Worm (Caenorhabditis elegans) whole organism, L1 larva: ENCODE data around the gene R04E5.9.

ENCODE experiments used
- C04F5.9 ChIP-seq: sonication (generic microtip); optimal IDR thresholded peaks from 2 replicates; lab custom pipeline; 2016; ENCODE audit warnings: missing genetic modification characterization, missing compliant biosample characterization
- C34B4.2 ChIP-seq: sonication (generic microtip); optimal IDR thresholded peaks from 2 replicates; lab custom pipeline; 2017; ENCODE audit warnings: mild to moderate bottlenecking, missing genetic modification characterization, missing compliant biosample characterization
- Y116A8C.19 ChIP-seq: sonication (generic microtip); optimal IDR thresholded peaks from 2 replicates; lab custom pipeline; 2016; ENCODE audit warnings: missing compliant biosample characterization, missing genetic modification characterization, borderline replicate concordance
- alr-1 ChIP-seq: fragments of 200-800 bp; sonication (Bioruptor generic); optimal IDR thresholded peaks from 2 replicates; lab custom pipeline; 2018; ENCODE audit warnings: borderline replicate concordance, mild to moderate bottlenecking, missing genetic modification characterization, missing compliant biosample characterization
- ama-1 ChIP-seq: fragments of 150-350 bp; optimal IDR thresholded peaks from 2 replicates; lab custom pipeline; 2014
- ceh-63 ChIP-seq: fragments of 200-800 bp; sonication (Bioruptor generic); optimal IDR thresholded peaks from 2 replicates; lab custom pipeline; 2018; ENCODE audit warnings: mild to moderate bottlenecking, missing genetic modification characterization, missing compliant biosample characterization
- ceh-88 ChIP-seq: fragments of 200-800 bp; sonication (Bioruptor generic); IDR thresholded peaks from 2 replicates; pipeline ENCODE4 v1.3.6; 2022; ENCODE audit warnings: missing genetic modification characterization, missing compliant biosample characterization
- ceh-90 ChIP-seq: sonication (generic microtip); optimal IDR thresholded peaks from 2 replicates; lab custom pipeline; 2016; ENCODE audit warnings: missing genetic modification characterization, missing compliant biosample characterization
- dpl-1 ChIP-seq, 3 experiments: fragments of 150-350 bp in 2 of 3; sonication (generic microtip) in 1 of 3; optimal IDR thresholded peaks; 2 replicates each; lab custom pipeline; 2014 to 2017; ENCODE audit warnings: missing biosample characterization in 3 of 3, missing genetic modification characterization in 3 of 3, missing genetic modification reagents in 3 of 3
- efl-1 ChIP-seq, 4 experiments: fragments of 150-350 bp; optimal IDR thresholded peaks in 3 of 4; peaks in 1 of 4; 1 replicate in 1 of 4; 2 replicates in 3 of 4; lab custom pipeline; 2014; ENCODE audit warnings: missing biosample characterization in 2 of 4, missing genetic modification characterization in 2 of 4, missing genetic modification reagents in 2 of 4
- efl-3 ChIP-seq: fragments of 200-800 bp; sonication (Bioruptor generic); optimal IDR thresholded peaks from 2 replicates; lab custom pipeline; 2018; ENCODE audit warnings: mild to moderate bottlenecking, missing genetic modification characterization, missing compliant biosample characterization
- egl-13 ChIP-seq: sonication (generic microtip); optimal IDR thresholded peaks from 2 replicates; lab custom pipeline; 2016; ENCODE audit warnings: missing genotype, missing genetic modification reagents, missing genetic modification characterization, missing compliant biosample characterization
- fos-1 ChIP-seq: fragments of 150-350 bp; optimal IDR thresholded peaks from 2 replicates; lab custom pipeline; 2014; ENCODE audit warnings: missing biosample characterization, missing genetic modification characterization
- grh-1 ChIP-seq: fragments of 200-800 bp; sonication (Bioruptor generic); IDR thresholded peaks from 2 replicates; pipeline ENCODE4 v1.3.6; 2022; ENCODE audit warnings: missing genetic modification reagents, missing genetic modification characterization, missing compliant biosample characterization
- hlh-4 ChIP-seq: sonication (generic microtip); optimal IDR thresholded peaks from 2 replicates; lab custom pipeline; 2016; ENCODE audit warnings: mild to moderate bottlenecking, missing genetic modification characterization, missing compliant biosample characterization
- hpl-2 ChIP-seq: fragments of 150-350 bp; optimal IDR thresholded peaks from 2 replicates; lab custom pipeline; 2014; ENCODE audit warnings: missing biosample characterization, missing genetic modification reagents, missing genetic modification characterization
- jun-1 ChIP-seq: fragments of 150-350 bp; optimal IDR thresholded peaks from 2 replicates; lab custom pipeline; 2014; ENCODE audit warnings: missing biosample characterization, missing genetic modification reagents, missing genetic modification characterization
- lin-13 ChIP-seq: fragments of 150-350 bp; optimal IDR thresholded peaks from 2 replicates; lab custom pipeline; 2014; ENCODE audit warnings: missing biosample characterization, missing genetic modification reagents, missing genetic modification characterization
- lin-15B ChIP-seq: fragments of 150-350 bp; sonication (generic microtip); optimal IDR thresholded peaks from 3 replicates; lab custom pipeline; 2014; ENCODE audit warnings: missing biosample characterization, missing genetic modification characterization
- lin-35 ChIP-seq, 2 experiments: fragments of 150-350 bp; optimal IDR thresholded peaks; 2 replicates each; lab custom pipeline; 2014; ENCODE audit warnings: missing biosample characterization in 2 of 2, missing genetic modification characterization in 2 of 2, missing genetic modification reagents in 2 of 2
- lir-3 ChIP-seq: sonication (generic microtip); optimal IDR thresholded peaks from 2 replicates; lab custom pipeline; 2016; ENCODE audit warnings: mild to moderate bottlenecking, missing genetic modification characterization, moderate library complexity, missing compliant biosample characterization; ENCODE audit not compliant: poor library complexity
- mab-9 ChIP-seq: fragments of 200-800 bp; sonication (Bioruptor generic); IDR thresholded peaks from 2 replicates; pipeline ENCODE4 v1.3.6; 2022; ENCODE audit warnings: missing genetic modification reagents, missing genetic modification characterization, missing compliant biosample characterization
- mdl-1 ChIP-seq, 2 experiments: fragments of 150-350 bp; optimal IDR thresholded peaks; 2 replicates each; lab custom pipeline; 2014 to 2017; ENCODE audit warnings: missing biosample characterization in 2 of 2, missing genetic modification characterization in 2 of 2, inconsistent platforms in 1 of 2
- mef-2 ChIP-seq: fragments of 150-350 bp; optimal IDR thresholded peaks from 2 replicates; lab custom pipeline; 2014; ENCODE audit warnings: missing biosample characterization, missing genetic modification characterization
- mep-1 ChIP-seq: fragments of 150-350 bp; optimal IDR thresholded peaks from 2 replicates; lab custom pipeline; 2014; ENCODE audit warnings: missing biosample characterization, missing genetic modification characterization
- nhr-11 ChIP-seq: fragments of 150-350 bp; optimal IDR thresholded peaks from 2 replicates; lab custom pipeline; 2014; ENCODE audit warnings: missing biosample characterization, missing genetic modification characterization
- nhr-12 ChIP-seq: sonication (generic microtip); optimal IDR thresholded peaks from 2 replicates; lab custom pipeline; 2017; ENCODE audit warnings: missing biosample characterization, missing genetic modification characterization
- nhr-19 ChIP-seq: fragments of 200-800 bp; sonication (Bioruptor generic); conservative IDR thresholded peaks from 2 replicates; pipeline ENCODE4 v1.3.6; 2022; ENCODE audit warnings: missing genetic modification characterization, missing compliant biosample characterization
- nhr-71 ChIP-seq: sonication (generic microtip); optimal IDR thresholded peaks from 2 replicates; lab custom pipeline; 2016; ENCODE audit warnings: mild to moderate bottlenecking, missing genetic modification characterization, moderate library complexity, missing compliant biosample characterization
- nhr-76 ChIP-seq: sonication (generic microtip); optimal IDR thresholded peaks from 2 replicates; lab custom pipeline; 2017; ENCODE audit warnings: missing biosample characterization, missing genetic modification characterization
- nhr-77 ChIP-seq: fragments of 150-350 bp; optimal IDR thresholded peaks from 2 replicates; lab custom pipeline; 2014; ENCODE audit warnings: missing biosample characterization, missing genetic modification characterization
- nhr-84 ChIP-seq: sonication (generic microtip); optimal IDR thresholded peaks from 2 replicates; lab custom pipeline; 2017; ENCODE audit warnings: missing biosample characterization, missing genetic modification characterization
- nhr-85 ChIP-seq: sonication (generic microtip); peaks from one replicate; lab custom pipeline; 2016; ENCODE audit warnings: missing genetic modification characterization, inconsistent platforms, missing compliant biosample characterization
- nhr-90 ChIP-seq: sonication (generic microtip); optimal IDR thresholded peaks from 2 replicates; lab custom pipeline; 2016; ENCODE audit warnings: mild to moderate bottlenecking, missing genetic modification characterization, missing compliant biosample characterization; ENCODE audit not compliant: poor library complexity
- pag-3 ChIP-seq: sonication (generic microtip); optimal IDR thresholded peaks from 2 replicates; lab custom pipeline; 2017; ENCODE audit warnings: missing genetic modification characterization, mild to moderate bottlenecking, missing compliant biosample characterization, antibody characterized with exemption, borderline replicate concordance; ENCODE audit not compliant: insufficient read depth
- pax-3 ChIP-seq: fragments of 200-800 bp; sonication (Bioruptor generic); optimal IDR thresholded peaks from 2 replicates; lab custom pipeline; 2018; ENCODE audit warnings: mild to moderate bottlenecking, missing genetic modification characterization, moderate library complexity, missing compliant biosample characterization
- pqm-1 ChIP-seq: sonication (generic microtip); optimal IDR thresholded peaks from 3 replicates; lab custom pipeline; 2017; ENCODE audit warnings: missing biosample characterization, missing genetic modification characterization
- skn-1 ChIP-seq: fragments of 150-350 bp; optimal IDR thresholded peaks from 2 replicates; lab custom pipeline; 2014; ENCODE audit warnings: missing biosample characterization, missing genetic modification characterization
- snpc-4 ChIP-seq: fragments of 150-350 bp; optimal IDR thresholded peaks from 2 replicates; lab custom pipeline; 2014; ENCODE audit warnings: missing biosample characterization, missing genetic modification characterization
- snu-23 ChIP-seq: sonication (generic microtip); optimal IDR thresholded peaks from 2 replicates; lab custom pipeline; 2016; ENCODE audit warnings: missing genetic modification characterization, missing compliant biosample characterization
- sox-4 ChIP-seq: sonication (generic microtip); optimal IDR thresholded peaks from 2 replicates; lab custom pipeline; 2016; ENCODE audit warnings: missing genetic modification characterization, missing compliant biosample characterization
- sptf-1 ChIP-seq: fragments of 150-350 bp; optimal IDR thresholded peaks from 2 replicates; lab custom pipeline; 2014; ENCODE audit warnings: missing biosample characterization, missing genetic modification characterization
- sup-37 ChIP-seq: fragments of 200-800 bp; sonication (Bioruptor generic); optimal IDR thresholded peaks from 2 replicates; lab custom pipeline; 2018; ENCODE audit warnings: mild to moderate bottlenecking, missing genetic modification characterization, missing compliant biosample characterization
- tbx-2 ChIP-seq: sonication (generic microtip); optimal IDR thresholded peaks from 2 replicates; lab custom pipeline; 2016; ENCODE audit warnings: missing genetic modification characterization, missing compliant biosample characterization
- unc-86 ChIP-seq: sonication (generic microtip); optimal IDR thresholded peaks from 2 replicates; lab custom pipeline; 2016; ENCODE audit warnings: missing genetic modification characterization, missing compliant biosample characterization
- unc-98 ChIP-seq: fragments of 200-800 bp; sonication (Bioruptor generic); IDR thresholded peaks from 2 replicates; pipeline ENCODE4 v1.3.6; 2022; ENCODE audit warnings: missing genetic modification characterization, missing compliant biosample characterization
- vab-15 ChIP-seq: sonication (generic microtip); optimal IDR thresholded peaks from 2 replicates; lab custom pipeline; 2017; ENCODE audit warnings: missing genotype, mild to moderate bottlenecking, missing genetic modification characterization, missing compliant biosample characterization
- zag-1 ChIP-seq: fragments of 150-350 bp; optimal IDR thresholded peaks from 2 replicates; lab custom pipeline; 2014; ENCODE audit warnings: missing biosample characterization, missing genetic modification characterization

Gene R04E5.9

ce11 chrX:8838176-8838575 is 27.2 kb upstream of the R04E5.9 start:
- TF ChIP-seq mab-9 (GFP tag; lab: Robert Waterston, UW) (no peak), pqm-1 (tag; lab: Kevin White, UChicago) (no peak), efl-1 (optimal IDR thresholded peaks at IDR 0.05; lab: Kevin White, UChicago) (no peak), efl-1 (GFP tag; optimal IDR thresholded peaks at IDR 0.05 in 1 of 2; lab: Kevin White, UChicago) (no peak), ceh-63 (GFP tag; lab: Kevin White, UChicago) (no peak), mep-1 (tag; lab: Kevin White, UChicago) (no peak), hpl-2 (GFP tag; lab: Kevin White, UChicago) (no peak), sptf-1 (tag; lab: Kevin White, UChicago) (no peak), C34B4.2 (no peak), egl-13 (tag; lab: Kevin White, UChicago) (no peak), mef-2 (tag; lab: Kevin White, UChicago) (no peak), zag-1 (tag; lab: Kevin White, UChicago) (no peak), pax-3 (no peak), jun-1 (tag; lab: Kevin White, UChicago) (no peak)

ce11 chrX:8835887-8836348 is 25.0 kb upstream of the R04E5.9 start, which contains the start of gene C28G1.2:
Gene C28G1.2, plus strand, starts transcription at chrX:8836016.
- TF ChIP-seq C04F5.9 (tag; lab: Kevin White, UChicago) (peak; percentile 69), ama-1 (peak; percentile 32), nhr-77 (tag; lab: Kevin White, UChicago) (peak; percentile 86), lin-35 (GFP tag; optimal IDR thresholded peaks at IDR 0.05; lab: Kevin White, UChicago) (peak; percentile 80 to 84), efl-1 (optimal IDR thresholded peaks at IDR 0.05; lab: Kevin White, UChicago) (peak; percentile 74 to 78), efl-1 (GFP tag; optimal IDR thresholded peaks at IDR 0.05 in 1 of 2; lab: Kevin White, UChicago) (peak; percentile 49 to 96), lin-15B (tag; lab: Kevin White, UChicago) (peak; percentile 50), efl-3 (GFP tag; lab: Kevin White, UChicago) (peak; percentile 80), fos-1 (tag; lab: Kevin White, UChicago) (peak; percentile 76), ceh-63 (GFP tag; lab: Kevin White, UChicago) (peak; percentile 61), nhr-85 (tag; lab: Kevin White, UChicago) (peak; percentile 96), alr-1 (no peak), pqm-1 (tag; lab: Kevin White, UChicago) (no peak), nhr-90 (tag; lab: Kevin White, UChicago) (peak; percentile 95), zag-1 (tag; lab: Kevin White, UChicago) (peak; percentile 71), mdl-1 (tag; optimal IDR thresholded peaks at IDR 0.05; lab: Kevin White, UChicago) (peak; percentile 18 to 92), skn-1 (tag; lab: Kevin White, UChicago) (peak; percentile 80), C34B4.2 (no peak), ceh-88 (GFP tag; lab: Robert Waterston, UW) (peak; percentile 89), nhr-71 (peak; percentile 96), hpl-2 (GFP tag; lab: Kevin White, UChicago) (peak; percentile 69), nhr-84 (tag; lab: Kevin White, UChicago) (no peak), sox-4 (tag; lab: Kevin White, UChicago) (peak; percentile 92), unc-98 (GFP tag; lab: Robert Waterston, UW) (peak; percentile 65; the same call in 1 of the 2 replicates), sptf-1 (tag; lab: Kevin White, UChicago) (no peak), mef-2 (tag; lab: Kevin White, UChicago) (peak; percentile 18), vab-15 (tag; lab: Kevin White, UChicago) (peak; percentile 7), tbx-2 (tag; lab: Kevin White, UChicago) (peak; percentile 93), nhr-19 (GFP tag; lab: Robert Waterston, UW) (peak; percentile 94), sup-37 (GFP tag; lab: Kevin White, UChicago) (peak; percentile 82), nhr-11 (tag; lab: Kevin White, UChicago) (peak; percentile 60), unc-86 (tag; lab: Kevin White, UChicago) (peak; percentile 93), nhr-76 (peak; percentile 87), snpc-4 (tag; lab: Kevin White, UChicago) (peak; percentile 74), pax-3 (peak; percentile 78), grh-1 (GFP tag; lab: Robert Waterston, UW) (peak; percentile 89), lir-3 (tag; lab: Kevin White, UChicago) (peak; percentile 91), ceh-90 (tag; lab: Kevin White, UChicago) (no peak), snu-23 (peak; percentile 98), nhr-12 (tag; lab: Kevin White, UChicago) (no peak), Y116A8C.19 (tag; lab: Kevin White, UChicago) (no peak), hlh-4 (tag; lab: Kevin White, UChicago) (peak; percentile 47), lin-13 (peak; percentile 74), dpl-1 (GFP tag; optimal IDR thresholded peaks at IDR 0.05; lab: Kevin White, UChicago) (peak; percentile 63 to 74 (median 73)), pag-3 (tag; lab: Kevin White, UChicago) (peak; percentile 73)
